Worm (Caenorhabditis elegans): Measurements from ENCODE around the gene K08D8.2.

Gene K08D8.2

DNA sequence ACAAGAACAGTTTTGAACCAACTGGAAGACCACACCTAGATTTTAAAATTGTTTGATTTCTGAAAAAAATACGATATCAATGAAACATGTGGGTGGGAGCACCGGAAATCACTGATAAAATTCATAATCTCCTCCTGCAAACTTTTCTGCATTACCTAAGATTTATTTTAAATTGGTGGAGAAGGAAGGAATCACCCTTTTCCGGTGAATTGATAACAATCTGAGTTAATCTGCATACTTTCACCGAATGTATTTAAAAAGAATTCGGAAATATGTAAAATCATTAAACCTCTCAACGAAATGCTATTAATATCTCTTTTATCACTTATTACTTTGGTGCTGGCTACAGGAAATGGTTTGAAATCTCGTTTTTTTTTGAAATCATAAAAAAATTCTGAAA lies 39.8 kb downstream of the K08D8.2 start, which contains the start of gene dct-19:
dct-19 (plus strand) TSS at position 301 of the 400 bp plus-strand sequence.
- TF ChIP-seq F57C9.4 (tag; optimal IDR thresholded peaks at IDR 0.05) (no peak), somi-1 (GFP tag; optimal IDR thresholded peaks at IDR 0.05) (no peak), die-1 (tag; optimal IDR thresholded peaks at IDR 0.05) (no peak), dpl-1 (GFP tag; optimal IDR thresholded peaks at IDR 0.05) (no peak), F55B11.4 (tag; optimal IDR thresholded peaks at IDR 0.05; ENCODE audit: borderline replicate concordance, insufficient read depth) (no peak), F33H1.4 (GFP tag; IDR thresholded peaks at IDR 0.05) (no peak), nhr-80 (tag; optimal IDR thresholded peaks at IDR 0.05) (no peak), gei-17 (GFP tag; optimal IDR thresholded peaks at IDR 0.05) (no peak), lsy-27 (tag; optimal IDR thresholded peaks at IDR 0.05; ENCODE audit: borderline replicate concordance, insufficient read depth) (no peak), F52B5.7 (tag; optimal IDR thresholded peaks at IDR 0.05) (no peak), nfya-2 (GFP tag; IDR thresholded peaks at IDR 0.05) (no peak), hrde-1 (tag; optimal IDR thresholded peaks at IDR 0.05; ENCODE audit: borderline replicate concordance) (no peak), Y79H2A.3 (GFP tag; conservative IDR thresholded peaks at IDR 0.05) (no peak), rec-8 (tag; optimal IDR thresholded peaks at IDR 0.05) (no peak), lag-1 (GFP tag; IDR thresholded peaks at IDR 0.05) (no peak), lin-35 (GFP tag; optimal IDR thresholded peaks at IDR 0.05) (no peak), sdz-38 (tag; optimal IDR thresholded peaks at IDR 0.05) (no peak), Y53F4B.3 (GFP tag; IDR thresholded peaks at IDR 0.05) (no peak)

DNA sequence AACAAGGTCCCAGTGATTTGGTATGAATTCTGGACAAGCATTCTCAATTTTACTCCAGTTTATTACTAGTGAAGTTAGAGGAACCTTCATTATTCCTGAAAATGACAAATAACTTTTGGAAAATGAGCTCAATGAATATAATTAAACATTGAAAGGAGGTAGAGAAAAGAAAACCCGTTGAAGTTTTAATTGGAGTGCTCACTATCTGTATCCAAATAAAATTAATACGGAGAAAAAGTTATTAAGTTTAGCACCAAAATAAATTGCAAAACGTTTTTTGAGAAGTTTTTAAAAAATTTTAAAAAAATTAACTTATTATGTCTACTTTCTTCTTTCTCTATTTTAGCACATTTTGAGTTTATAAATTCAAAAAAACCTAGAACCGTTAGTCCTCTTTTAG lies 43.6 kb downstream of the K08D8.2 start, which contains the start of gene F55G11.1:
F55G11.1 (minus strand) TSS at position 101 of the 400 bp plus-strand sequence.
- no peak for TF ChIP-seq pbrm-1 (GFP tag; IDR thresholded peaks at IDR 0.05)

- TF ChIP-seq madf-10 (tag; optimal IDR thresholded peaks at IDR 0.05) (no peak), dox-1 (GFP tag; IDR thresholded peaks at IDR 0.05) (no peak), ccch-3 (GFP tag; optimal IDR thresholded peaks at IDR 0.05) (no peak), zim-3 (tag; optimal IDR thresholded peaks at IDR 0.05) (no peak), attf-3 (GFP tag; conservative IDR thresholded peaks at IDR 0.05) (no peak), ztf-26 (tag; optimal IDR thresholded peaks at IDR 0.05) (no peak), aptf-3 (GFP tag; IDR thresholded peaks at IDR 0.05) (no peak), pha-4 (tag; optimal IDR thresholded peaks at IDR 0.05) (no peak), rec-8 (tag; optimal IDR thresholded peaks at IDR 0.05) (no peak), die-1 (tag; optimal IDR thresholded peaks at IDR 0.05) (no peak), dpl-1 (GFP tag; optimal IDR thresholded peaks at IDR 0.05) (no peak), snpc-3.4 (tag; optimal IDR thresholded peaks at IDR 0.05) (no peak)
These were observed 45.6 kb downstream of the K08D8.2 start, which contains the start of gene F55G11.10 for ce11 chrIV:12948470-12948869. TSS of gene F55G11.10 (plus strand) at chrIV:12948770.

All from whole organism, young adult.